Worm (Caenorhabditis elegans) whole organism, L4 larva: Measurements from ENCODE around the gene T25E4.2.

Source experiments
- F37D6.2 ChIP-seq: sonication (generic microtip); optimal IDR thresholded peaks from 2 replicates; lab custom pipeline; 2016; ENCODE audit warnings: mild to moderate bottlenecking, missing genetic modification characterization, missing compliant biosample characterization
- T20F7.1 ChIP-seq: fragments of 200-800 bp; sonication (Bioruptor generic); optimal IDR thresholded peaks from 2 replicates; lab custom pipeline; 2018; ENCODE audit warnings: mild to moderate bottlenecking, missing genetic modification characterization, missing compliant biosample characterization
- T26A8.4 ChIP-seq: fragments of 200-800 bp; sonication (Bioruptor generic); IDR thresholded peaks from 2 replicates; pipeline ENCODE4 v1.3.6; 2022; ENCODE audit warnings: missing genetic modification characterization, missing compliant biosample characterization
- Y48G9A.11 ChIP-seq: fragments of 200-800 bp; sonication (Bioruptor generic); IDR thresholded peaks from 2 replicates; pipeline ENCODE4 v1.3.6; 2022; ENCODE audit warnings: missing genetic modification reagents, missing genetic modification characterization, missing compliant biosample characterization
- ZK546.5 ChIP-seq, 2 experiments: sonication (generic microtip); optimal IDR thresholded peaks; 2 replicates each; lab custom pipeline; 2017; ENCODE audit warnings: missing biosample characterization in 2 of 2, missing genetic modification characterization in 2 of 2
- aha-1 ChIP-seq: fragments of 150-350 bp; peaks from one replicate; lab custom pipeline; 2014; ENCODE audit warnings: missing biosample characterization, missing genetic modification characterization
- aly-2 ChIP-seq: sonication (generic microtip); optimal IDR thresholded peaks from 2 replicates; lab custom pipeline; 2018; ENCODE audit warnings: missing biosample characterization, missing genetic modification characterization
- arid-1 ChIP-seq: fragments of 200-800 bp; sonication (Bioruptor generic); conservative IDR thresholded peaks from 2 replicates; pipeline ENCODE4 v1.3.6; 2022; ENCODE audit warnings: missing genetic modification reagents, missing genetic modification characterization, missing compliant biosample characterization
- ceh-82 ChIP-seq: sonication (generic microtip); optimal IDR thresholded peaks from 2 replicates; lab custom pipeline; 2017; ENCODE audit warnings: missing biosample characterization, missing genetic modification characterization
- cey-2 ChIP-seq: sonication (generic microtip); optimal IDR thresholded peaks from 3 replicates; lab custom pipeline; 2017; ENCODE audit warnings: missing genetic modification characterization, mild to moderate bottlenecking, missing compliant biosample characterization, antibody characterized with exemption, borderline replicate concordance; ENCODE audit not compliant: insufficient read depth
- daf-12 ChIP-seq: fragments of 150-350 bp; optimal IDR thresholded peaks from 2 replicates; lab custom pipeline; 2014; ENCODE audit warnings: missing biosample characterization, missing genetic modification reagents, missing genetic modification characterization
- daf-16 ChIP-seq, 3 experiments: sonication (generic microtip); optimal IDR thresholded peaks; 2 replicates each; lab custom pipeline; 2016 to 2017; ENCODE audit warnings: missing genetic modification characterization in 3 of 3, missing genetic modification reagents in 3 of 3, mild to moderate bottlenecking in 2 of 3, missing compliant biosample characterization in 2 of 3, missing biosample characterization in 1 of 3, moderate library complexity in 1 of 3
- daf-19 ChIP-seq: fragments of 200-800 bp; sonication (Bioruptor generic); conservative IDR thresholded peaks from 2 replicates; pipeline ENCODE4 v1.3.6; 2022; ENCODE audit warnings: missing genetic modification characterization, missing compliant biosample characterization
- dmd-6 ChIP-seq: fragments of 200-800 bp; sonication (Bioruptor generic); IDR thresholded peaks from 2 replicates; pipeline ENCODE4 v1.3.6; 2022; ENCODE audit warnings: missing genetic modification reagents, missing genetic modification characterization, missing compliant biosample characterization
- dmd-8 ChIP-seq: fragments of 200-800 bp; sonication (Bioruptor generic); IDR thresholded peaks from 2 replicates; pipeline ENCODE4 v1.3.6; 2022; ENCODE audit warnings: missing genetic modification characterization, missing compliant biosample characterization
- dmd-9 ChIP-seq: fragments of 200-800 bp; sonication (Bioruptor generic); IDR thresholded peaks from 2 replicates; pipeline ENCODE4 v1.3.6; 2022; ENCODE audit warnings: missing genetic modification reagents, missing genetic modification characterization, missing compliant biosample characterization
- dpl-1 ChIP-seq: fragments of 150-350 bp; optimal IDR thresholded peaks from 2 replicates; lab custom pipeline; 2014; ENCODE audit warnings: missing biosample characterization, missing genetic modification reagents, missing genetic modification characterization
- duxl-1 ChIP-seq: sonication (generic microtip); optimal IDR thresholded peaks from 2 replicates; lab custom pipeline; 2016; ENCODE audit warnings: mild to moderate bottlenecking, missing genetic modification characterization, moderate library complexity, missing compliant biosample characterization; ENCODE audit not compliant: poor library complexity
- dve-1 ChIP-seq: sonication (generic microtip); optimal IDR thresholded peaks from 2 replicates; lab custom pipeline; 2017; ENCODE audit warnings: antibody characterized with exemption, mild to moderate bottlenecking, missing genetic modification characterization, missing compliant biosample characterization; ENCODE audit not compliant: insufficient read depth
- egl-43 ChIP-seq: fragments of 200-800 bp; sonication (Bioruptor generic); IDR thresholded peaks from 2 replicates; pipeline ENCODE4 v1.3.6; 2022; ENCODE audit warnings: missing genetic modification reagents, missing genetic modification characterization, missing compliant biosample characterization
- fos-1 ChIP-seq: fragments of 150-350 bp; optimal IDR thresholded peaks from 2 replicates; lab custom pipeline; 2014; ENCODE audit warnings: missing biosample characterization, missing genetic modification characterization
- gei-8 ChIP-seq: fragments of 200-800 bp; sonication (Bioruptor generic); optimal IDR thresholded peaks from 2 replicates; lab custom pipeline; 2018; ENCODE audit warnings: mild to moderate bottlenecking, missing genetic modification characterization, missing compliant biosample characterization
- hif-1 ChIP-seq, 2 experiments: sonication (generic microtip); optimal IDR thresholded peaks; 2 replicates each; lab custom pipeline; 2016 to 2017; ENCODE audit warnings: missing compliant biosample characterization in 2 of 2, missing genetic modification characterization in 2 of 2, missing genetic modification reagents in 2 of 2, missing genotype in 2 of 2, mild to moderate bottlenecking in 1 of 2
- hlh-11 ChIP-seq: fragments of 200-800 bp; sonication (Bioruptor generic); optimal IDR thresholded peaks from 2 replicates; lab custom pipeline; 2018; ENCODE audit warnings: mild to moderate bottlenecking, missing genetic modification characterization, missing compliant biosample characterization
- hlh-30 ChIP-seq: sonication (generic microtip); optimal IDR thresholded peaks from 2 replicates; lab custom pipeline; 2017; ENCODE audit warnings: antibody characterized with exemption, mild to moderate bottlenecking, missing genetic modification characterization, missing compliant biosample characterization; ENCODE audit not compliant: insufficient read depth
- hmg-1.1 ChIP-seq: fragments of 200-800 bp; sonication (Bioruptor generic); IDR thresholded peaks from 2 replicates; pipeline ENCODE4 v1.3.6; 2022; ENCODE audit warnings: missing genetic modification reagents, missing genetic modification characterization, missing compliant biosample characterization
- jun-1 ChIP-seq: fragments of 150-350 bp; optimal IDR thresholded peaks from 2 replicates; lab custom pipeline; 2014; ENCODE audit warnings: missing biosample characterization, missing genetic modification reagents, missing genetic modification characterization
- lim-7 ChIP-seq: fragments of 200-800 bp; sonication (Bioruptor generic); IDR thresholded peaks from 2 replicates; pipeline ENCODE4 v1.3.6; 2022; ENCODE audit warnings: missing genetic modification characterization, missing compliant biosample characterization
- lin-13 ChIP-seq: fragments of 150-350 bp; optimal IDR thresholded peaks from 2 replicates; lab custom pipeline; 2014; ENCODE audit warnings: missing biosample characterization, missing genetic modification reagents, missing genetic modification characterization
- lin-38 ChIP-seq: fragments of 200-800 bp; sonication (Bioruptor generic); IDR thresholded peaks from 2 replicates; pipeline ENCODE4 v1.3.6; 2022; ENCODE audit warnings: missing genetic modification reagents, missing genetic modification characterization, missing compliant biosample characterization
- lsy-2 ChIP-seq, 2 experiments: fragments of 150-350 bp in 1 of 2; sonication (generic microtip) in 1 of 2; optimal IDR thresholded peaks; 2 replicates each; lab custom pipeline; 2014 to 2017; ENCODE audit warnings: missing biosample characterization in 2 of 2, missing genetic modification characterization in 2 of 2
- madf-5 ChIP-seq, 2 experiments: fragments of 200-800 bp; sonication (Bioruptor generic); IDR thresholded peaks; 2 replicates each; pipeline ENCODE4 v1.3.6; 2022; ENCODE audit warnings: missing compliant biosample characterization in 2 of 2, missing genetic modification characterization in 2 of 2
- madf-9 ChIP-seq: fragments of 200-800 bp; sonication (Bioruptor generic); conservative IDR thresholded peaks from 2 replicates; pipeline ENCODE4 v1.3.6; 2022; ENCODE audit warnings: missing genetic modification reagents, missing genetic modification characterization, missing compliant biosample characterization
- mdl-1 ChIP-seq, 2 experiments: fragments of 150-350 bp in 1 of 2; sonication (generic microtip) in 1 of 2; optimal IDR thresholded peaks; 2 replicates each; lab custom pipeline; 2014 to 2017; ENCODE audit warnings: missing biosample characterization in 2 of 2, missing genetic modification characterization in 2 of 2
- mdt-29 ChIP-seq: fragments of 200-800 bp; sonication (Bioruptor generic); IDR thresholded peaks from 2 replicates; pipeline ENCODE4 v1.3.6; 2022; ENCODE audit warnings: missing genetic modification reagents, missing genetic modification characterization, missing compliant biosample characterization
- mxl-2 ChIP-seq: fragments of 200-800 bp; sonication (Bioruptor generic); conservative IDR thresholded peaks from 2 replicates; pipeline ENCODE4 v1.3.6; 2022; ENCODE audit warnings: missing genetic modification reagents, missing genetic modification characterization, missing compliant biosample characterization
- mxl-3 ChIP-seq: fragments of 200-800 bp; sonication (Bioruptor generic); optimal IDR thresholded peaks from 2 replicates; lab custom pipeline; 2018; ENCODE audit warnings: mild to moderate bottlenecking, missing genetic modification characterization, missing compliant biosample characterization
- nhr-111 ChIP-seq: fragments of 200-800 bp; sonication (Bioruptor generic); optimal IDR thresholded peaks from 2 replicates; lab custom pipeline; 2018; ENCODE audit warnings: mild to moderate bottlenecking, missing genetic modification characterization, missing compliant biosample characterization
- nhr-237 ChIP-seq: sonication (generic microtip); optimal IDR thresholded peaks from 2 replicates; lab custom pipeline; 2017; ENCODE audit warnings: missing biosample characterization, missing genetic modification characterization
- nhr-42 ChIP-seq: fragments of 200-800 bp; sonication (Bioruptor generic); IDR thresholded peaks from 2 replicates; pipeline ENCODE4 v1.3.6; 2022; ENCODE audit warnings: missing genetic modification characterization, missing compliant biosample characterization
- nhr-48 ChIP-seq: sonication (generic microtip); optimal IDR thresholded peaks from 2 replicates; lab custom pipeline; 2016; ENCODE audit warnings: mild to moderate bottlenecking, missing genetic modification characterization, missing compliant biosample characterization
- nhr-77 ChIP-seq: fragments of 150-350 bp; optimal IDR thresholded peaks from 2 replicates; lab custom pipeline; 2014; ENCODE audit warnings: missing biosample characterization, missing genetic modification characterization
- skn-1 ChIP-seq: fragments of 150-350 bp; optimal IDR thresholded peaks from 2 replicates; lab custom pipeline; 2014; ENCODE audit warnings: missing biosample characterization, missing genetic modification characterization
- tra-1 ChIP-seq: fragments of 200-800 bp; sonication (Bioruptor generic); IDR thresholded peaks from 2 replicates; pipeline ENCODE4 v1.3.6; 2022; ENCODE audit warnings: missing genetic modification reagents, missing genetic modification characterization, missing compliant biosample characterization
- unc-62 ChIP-seq, 3 experiments: fragments of 150-350 bp in 1 of 3; sonication (generic microtip); optimal IDR thresholded peaks in 2 of 3; peaks in 1 of 3; 1 replicate in 1 of 3; 2 replicates in 2 of 3; lab custom pipeline; 2014 to 2017; ENCODE audit warnings: missing biosample characterization in 3 of 3, missing genetic modification characterization in 3 of 3, missing genetic modification reagents in 3 of 3, missing genotype in 1 of 3
- ztf-7 ChIP-seq: fragments of 150-350 bp; optimal IDR thresholded peaks from 2 replicates; lab custom pipeline; 2014; ENCODE audit warnings: missing biosample characterization, missing genetic modification characterization

The T25E4.2 gene

ce11 chrII:5577060-5577459 lies 5.1 kb downstream of the T25E4.2 start (continued):
- TF ChIP-seq hmg-1.1: peak; percentile 80
- TF ChIP-seq ztf-7 (tag; lab: Kevin White, UChicago): peak; percentile 25
- peak; percentile 46 for TF ChIP-seq hlh-11 (tag; lab: Kevin White, UChicago)
- peak; percentile 19 for TF ChIP-seq nhr-77 (tag; lab: Kevin White, UChicago)
- peak; percentile 46; the same call in 1 of the 2 replicates for TF ChIP-seq arid-1 (GFP tag; lab: Robert Waterston, UW)
- no peak for TF ChIP-seq fos-1 (tag; lab: Kevin White, UChicago)
- 0 out of 2 replicates have a peak, but pooled peaks have one; percentile 44 for TF ChIP-seq nhr-42 (GFP tag; lab: Robert Waterston, UW)
- TF ChIP-seq hif-1 (tag; optimal IDR thresholded peaks at IDR 0.05; lab: Kevin White, UChicago): peak in 1 of 2 experiments; percentile 6
- no peak for TF ChIP-seq lin-13 (GFP tag; lab: Kevin White, UChicago)
- peak; percentile 52 for TF ChIP-seq hlh-30 (tag; lab: Kevin White, UChicago)
- TF ChIP-seq aly-2 (tag; lab: Kevin White, UChicago): no peak
- TF ChIP-seq mxl-3 (GFP tag; lab: Kevin White, UChicago): peak; percentile 32
- TF ChIP-seq duxl-1 (tag; lab: Kevin White, UChicago): peak; percentile 41
- 0 out of 2 replicates have a peak, but pooled peaks have one; percentile 71 for TF ChIP-seq dmd-8 (GFP tag; lab: Robert Waterston, UW)
- no peak for TF ChIP-seq daf-12 (tag; lab: Kevin White, UChicago)
- peak; percentile 65 for TF ChIP-seq dve-1 (tag; lab: Kevin White, UChicago)
- peak; percentile 77 for TF ChIP-seq aha-1
- no peak for TF ChIP-seq jun-1 (tag; lab: Kevin White, UChicago)
- TF ChIP-seq unc-62 (GFP tag; optimal IDR thresholded peaks at IDR 0.05 in 1 of 2; lab: Kevin White, UChicago): peak in 1 of 2 experiments; percentile 81
- TF ChIP-seq unc-62 (tag; optimal IDR thresholded peaks at IDR 0.05; lab: Kevin White, UChicago): no peak
- peak; percentile 84 for TF ChIP-seq daf-19 (GFP tag; lab: Robert Waterston, UW)
- TF ChIP-seq Y48G9A.11 (GFP tag; lab: Robert Waterston, UW): no peak
- peak; percentile 50; the same call in 1 of the 2 replicates for TF ChIP-seq T26A8.4 (GFP tag; lab: Robert Waterston, UW)
- TF ChIP-seq skn-1 (tag; lab: Kevin White, UChicago): no peak
- TF ChIP-seq madf-9 (GFP tag; lab: Robert Waterston, UW): peak; percentile 55; the same call in 1 of the 2 replicates
- peak; percentile 90 for TF ChIP-seq egl-43 (GFP tag; lab: Robert Waterston, UW)
- TF ChIP-seq ZK546.5 (tag; optimal IDR thresholded peaks at IDR 0.05; lab: Kevin White, UChicago): no peak
- TF ChIP-seq daf-16 (GFP tag; optimal IDR thresholded peaks at IDR 0.05; lab: Kevin White, UChicago): peak in 1 of 2 experiments; percentile 65
- TF ChIP-seq daf-16 (tag; optimal IDR thresholded peaks at IDR 0.05; lab: Kevin White, UChicago): peak; percentile 59

ce11 chrII:5574925-5575324 lies 7.3 kb downstream of the T25E4.2 start:
- no peak for TF ChIP-seq hlh-30 (tag; lab: Kevin White, UChicago)
- no peak for TF ChIP-seq F37D6.2 (tag; lab: Kevin White, UChicago)
- no peak for TF ChIP-seq mdl-1 (tag; optimal IDR thresholded peaks at IDR 0.05; lab: Kevin White, UChicago)
- no peak for TF ChIP-seq nhr-237
- no peak for TF ChIP-seq ztf-7 (tag; lab: Kevin White, UChicago)
- no peak for TF ChIP-seq duxl-1 (tag; lab: Kevin White, UChicago)
- TF ChIP-seq nhr-111 (GFP tag; lab: Kevin White, UChicago): no peak
- TF ChIP-seq egl-43 (GFP tag; lab: Robert Waterston, UW): no peak
- no peak for TF ChIP-seq cey-2 (tag; lab: Kevin White, UChicago)
- TF ChIP-seq mxl-2 (GFP tag; lab: Robert Waterston, UW): no peak
- TF ChIP-seq tra-1: peak; percentile 21; the same call in 1 of the 2 replicates
- peak; percentile 2 for TF ChIP-seq T20F7.1 (GFP tag; lab: Kevin White, UChicago)
- no peak for TF ChIP-seq nhr-48 (tag; lab: Kevin White, UChicago)
- TF ChIP-seq dmd-9: no peak
- TF ChIP-seq ceh-82: no peak
- TF ChIP-seq gei-8 (GFP tag; lab: Kevin White, UChicago): no peak
- peak in 1 of 2 experiments; percentile 30 for TF ChIP-seq lsy-2 (tag; optimal IDR thresholded peaks at IDR 0.05; lab: Kevin White, UChicago)
- no peak for TF ChIP-seq ZK546.5 (tag; optimal IDR thresholded peaks at IDR 0.05; lab: Kevin White, UChicago)
- TF ChIP-seq lim-7 (GFP tag; lab: Robert Waterston, UW): no peak
- TF ChIP-seq madf-5 (GFP tag; IDR thresholded peaks at IDR 0.05; lab: Robert Waterston, UW): no peak
- TF ChIP-seq daf-16 (GFP tag; optimal IDR thresholded peaks at IDR 0.05; lab: Kevin White, UChicago): peak in 1 of 2 experiments; percentile 24
- TF ChIP-seq daf-16 (tag; optimal IDR thresholded peaks at IDR 0.05; lab: Kevin White, UChicago): no peak
- TF ChIP-seq dpl-1 (GFP tag; lab: Kevin White, UChicago): no peak
- TF ChIP-seq mdt-29 (GFP tag; lab: Robert Waterston, UW): 0 out of 2 replicates have a peak, but pooled peaks have one; percentile 7
- TF ChIP-seq hif-1 (tag; optimal IDR thresholded peaks at IDR 0.05; lab: Kevin White, UChicago): no peak
- TF ChIP-seq jun-1 (tag; lab: Kevin White, UChicago): no peak
- peak; percentile 38 for TF ChIP-seq dmd-6 (GFP tag; lab: Robert Waterston, UW)
- peak; percentile 28 for TF ChIP-seq lin-38 (GFP tag; lab: Robert Waterston, UW)
